Worm (Caenorhabditis elegans) whole organism, midembryonic: ENCODE data around the gene irld-38.

Source experiments
- T22C8.4 ChIP-seq: fragments of 200-800 bp; sonication (Bioruptor generic); IDR thresholded peaks from 2 replicates; pipeline ENCODE4 v1.3.6; 2022; ENCODE audit warnings: missing genetic modification characterization, missing compliant biosample characterization
- cog-1 ChIP-seq: sonication (generic microtip); optimal IDR thresholded peaks from 2 replicates; lab custom pipeline; 2016; ENCODE audit warnings: missing genetic modification characterization, missing compliant biosample characterization
- flt-1 ChIP-seq: fragments of 200-800 bp; sonication (Bioruptor generic); IDR thresholded peaks from 2 replicates; pipeline ENCODE4 v1.3.6; 2022; ENCODE audit warnings: missing genetic modification characterization, missing compliant biosample characterization
- ref-1 ChIP-seq: fragments of 200-800 bp; sonication (Bioruptor generic); conservative IDR thresholded peaks from 2 replicates; pipeline ENCODE4 v1.3.6; 2022; ENCODE audit warnings: missing genetic modification reagents, missing genetic modification characterization, missing compliant biosample characterization
- ztf-23 ChIP-seq: fragments of 200-800 bp; sonication (Bioruptor generic); IDR thresholded peaks from 2 replicates; pipeline ENCODE4 v1.3.6; 2022; ENCODE audit warnings: missing genetic modification reagents, missing genetic modification characterization, missing compliant biosample characterization

DNA sequence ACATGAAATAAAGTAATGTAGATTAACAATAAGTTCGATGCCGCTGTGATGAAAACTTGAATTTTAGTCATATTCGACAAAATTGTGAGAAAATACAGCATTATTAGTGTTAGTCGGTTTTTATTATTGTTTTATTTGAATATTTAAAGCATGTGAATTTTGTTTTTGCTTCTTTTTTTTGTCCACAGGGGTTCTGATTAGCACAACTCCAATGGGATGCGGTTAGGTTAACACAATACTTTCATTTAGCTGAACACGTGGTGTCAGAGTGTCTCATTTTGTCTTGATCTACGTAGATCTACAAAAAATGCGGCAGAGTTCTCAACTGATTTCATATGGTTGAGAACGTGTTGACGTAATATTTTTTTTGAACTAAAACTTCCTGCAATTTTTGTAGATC lies 36.9 kb upstream of the irld-38 start, which contains the start of gene str-40:
- TF ChIP-seq ztf-23 (GFP tag; lab: Robert Waterston, UW) = no peak
- no peak for TF ChIP-seq flt-1
- TF ChIP-seq ref-1 (GFP tag; lab: Robert Waterston, UW) = no peak
- no peak for TF ChIP-seq T22C8.4 (GFP tag; lab: Robert Waterston, UW)
- TF ChIP-seq cog-1 (tag; lab: Kevin White, UChicago) = no peak
